Fruit fly (Drosophila melanogaster): ENCODE results near the gene CG42588.
A peak's percentile ranks its signal among the peaks of the same experiment; 100 is the strongest.

CG42588 gene

dm6 chr3L:12806290-12806743, 7.7 kb upstream of the CG42588 start (continued):
- TF ChIP-seq Asciz (GFP tag; optimal IDR thresholded peaks at IDR 0.05): peak; percentile 52
- TF ChIP-seq Mrtf (GFP tag; IDR thresholded peaks at IDR 0.05): no peak
- no peak for TF ChIP-seq Spps (tag; optimal IDR thresholded peaks at IDR 0.05)
- TF ChIP-seq slbo (GFP tag; IDR thresholded peaks at IDR 0.05): peak; percentile 27; the same call in 1 of the 2 replicates
- no peak for TF ChIP-seq CG6654 (GFP tag; optimal IDR thresholded peaks at IDR 0.05)
- 0 out of 3 replicates have a peak, but pooled peaks have one; percentile 44 for TF ChIP-seq CG11695 (GFP tag; IDR thresholded peaks at IDR 0.05)
- TF ChIP-seq grn (GFP tag; optimal IDR thresholded peaks at IDR 0.05): peak; percentile 36
- no peak for TF ChIP-seq Hr78 (GFP tag; optimal IDR thresholded peaks at IDR 0.05)
- TF ChIP-seq Dek (tag; optimal IDR thresholded peaks at IDR 0.05): peak; percentile 66
- TF ChIP-seq mam (GFP tag; optimal IDR thresholded peaks at IDR 0.05): no peak
- TF ChIP-seq fru (optimal IDR thresholded peaks at IDR 0.05): no peak
- TF ChIP-seq sc (optimal IDR thresholded peaks at IDR 0.05): no peak
- peak; percentile 27 for TF ChIP-seq sc (GFP tag; optimal IDR thresholded peaks at IDR 0.05)
- peak; percentile 73 for TF ChIP-seq CG4360 (GFP tag; IDR thresholded peaks at IDR 0.05)
- peak; percentile 81 for TF ChIP-seq cg (GFP tag; optimal IDR thresholded peaks at IDR 0.05)
- peak; percentile 74 for TF ChIP-seq grau (tag; optimal IDR thresholded peaks at IDR 0.05)
- TF ChIP-seq trem (tag; optimal IDR thresholded peaks at IDR 0.05): peak; percentile 40
- TF ChIP-seq fd3F (GFP tag; optimal IDR thresholded peaks at IDR 0.05): peak; percentile 14
- peak; percentile 34 for TF ChIP-seq CG10462 (GFP tag; optimal IDR thresholded peaks at IDR 0.05)
- peak; percentile 37 for TF ChIP-seq CG33557 (GFP tag; optimal IDR thresholded peaks at IDR 0.05)
- peak; percentile 22 for TF ChIP-seq Chrac-16 (GFP tag; optimal IDR thresholded peaks at IDR 0.05)
- peak; percentile 46 for TF ChIP-seq CoRest (tag; optimal IDR thresholded peaks at IDR 0.05)
- TF ChIP-seq sd (tag; optimal IDR thresholded peaks at IDR 0.05): no peak
- peak; percentile 34 for TF ChIP-seq phol (tag; optimal IDR thresholded peaks at IDR 0.05)
- TF ChIP-seq CG6254 (GFP tag; optimal IDR thresholded peaks at IDR 0.05): peak; percentile 33
- TF ChIP-seq MESR4 (GFP tag; optimal IDR thresholded peaks at IDR 0.05): peak; percentile 28
- peak; percentile 17 for TF ChIP-seq CG6683 (GFP tag; optimal IDR thresholded peaks at IDR 0.05)
- TF ChIP-seq nom (GFP tag; optimal IDR thresholded peaks at IDR 0.05): peak; percentile 45
- peak; percentile 54 for TF ChIP-seq az2 (GFP tag; optimal IDR thresholded peaks at IDR 0.05)
- peak; percentile 17 for TF ChIP-seq ind (GFP tag; optimal IDR thresholded peaks at IDR 0.05)
- peak; percentile 47; the same call in 1 of the 3 replicates for TF ChIP-seq CG17361 (GFP tag; IDR thresholded peaks at IDR 0.05)
- TF ChIP-seq Xbp1 (GFP tag; optimal IDR thresholded peaks at IDR 0.05): peak; percentile 68
- peak; percentile 4 for TF ChIP-seq CG7987 (GFP tag; optimal IDR thresholded peaks at IDR 0.05)
- no peak for TF ChIP-seq zen (tag; optimal IDR thresholded peaks at IDR 0.05)
- peak; percentile 44 for TF ChIP-seq CG10431 (GFP tag; optimal IDR thresholded peaks at IDR 0.05)
- TF ChIP-seq CG17802 (tag; optimal IDR thresholded peaks at IDR 0.05): no peak
- peak; percentile 27; the same call in 1 of the 2 replicates for TF ChIP-seq Awh (GFP tag; IDR thresholded peaks at IDR 0.05)
- peak in 1 of 2 experiments; percentile 54 for TF ChIP-seq insv (GFP tag; optimal IDR thresholded peaks at IDR 0.05)
- peak; percentile 58 for TF ChIP-seq Rfx (GFP tag; IDR thresholded peaks at IDR 0.05)
- TF ChIP-seq odd (GFP tag; optimal IDR thresholded peaks at IDR 0.05): peak; percentile 60
- peak; percentile 22 for TF ChIP-seq CG4707 (GFP tag; optimal IDR thresholded peaks at IDR 0.05)
- no peak for TF ChIP-seq tna (GFP tag; IDR thresholded peaks at IDR 0.05; ENCODE audit: partially characterized antibody)
- TF ChIP-seq Oli (tag; optimal IDR thresholded peaks at IDR 0.05): peak; percentile 39
- no peak for TF ChIP-seq Dfd (GFP tag; optimal IDR thresholded peaks at IDR 0.05)
- TF ChIP-seq CG13424 (tag; optimal IDR thresholded peaks at IDR 0.05): peak; percentile 65
- no peak for TF ChIP-seq slp2 (GFP tag; optimal IDR thresholded peaks at IDR 0.05)
- peak; percentile 51; the same call in 1 of the 2 replicates for TF ChIP-seq CG14014 (GFP tag; IDR thresholded peaks at IDR 0.05)
- peak; percentile 74 for TF ChIP-seq Fer1 (GFP tag; optimal IDR thresholded peaks at IDR 0.05)
- peak; percentile 69 for TF ChIP-seq vvl (GFP tag; IDR thresholded peaks at IDR 0.05)
- peak; percentile 45 for TF ChIP-seq Hr3 (GFP tag; optimal IDR thresholded peaks at IDR 0.05)
